Worm (Caenorhabditis elegans): ENCODE data around the gene pstk-1.

Gene pstk-1

ce11 chrIII:12437020-12437419, 29.4 kb upstream of the pstk-1 start (continued):
- TF ChIP-seq rec-8 (tag; optimal IDR thresholded peaks at IDR 0.05) = no peak
- no peak for TF ChIP-seq ztf-22 (GFP tag; optimal IDR thresholded peaks at IDR 0.05)
- TF ChIP-seq lir-1 (GFP tag; conservative IDR thresholded peaks at IDR 0.05) = no peak
- TF ChIP-seq ZK185.1 (tag; optimal IDR thresholded peaks at IDR 0.05; ENCODE audit: poor library complexity, severe bottlenecking) = no peak

- TF ChIP-seq T07F8.4 (tag; optimal IDR thresholded peaks at IDR 0.05) (no peak), D2030.7 (GFP tag; IDR thresholded peaks at IDR 0.05) (no peak), zfh-2 (GFP tag; conservative IDR thresholded peaks at IDR 0.05) (peak; percentile 53; the same call in 1 of the 2 replicates), egrh-3 (GFP tag; IDR thresholded peaks at IDR 0.05) (peak; percentile 64; the same call in 1 of the 2 replicates), cebp-2 (GFP tag; IDR thresholded peaks at IDR 0.05) (no peak), F37B4.10 (GFP tag; IDR thresholded peaks at IDR 0.05) (no peak), chd-7 (tag; optimal IDR thresholded peaks at IDR 0.05) (no peak), gei-17 (GFP tag; optimal IDR thresholded peaks at IDR 0.05) (no peak)
Measured at ce11 chrIII:12439056-12439455, 27.4 kb upstream of the pstk-1 start.

DNA sequence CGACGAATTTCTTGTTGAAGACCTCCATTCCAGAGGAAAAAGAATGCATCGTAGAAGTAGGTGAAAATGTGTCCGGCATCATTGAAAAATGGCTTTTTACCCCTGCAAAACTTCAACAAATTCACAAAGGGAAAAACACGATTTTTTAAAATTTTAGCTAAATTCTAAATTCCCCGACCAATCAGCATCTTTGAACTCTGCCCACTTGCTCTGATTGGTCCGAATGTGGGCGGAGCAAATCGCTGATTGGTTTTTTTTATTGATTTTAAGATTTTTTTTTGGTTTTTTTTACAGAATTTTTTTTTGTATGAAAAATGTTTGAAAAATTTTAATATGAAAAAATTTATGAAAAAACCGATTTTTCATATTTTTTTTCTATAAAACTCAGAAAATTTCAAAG, 22.5 kb upstream of the pstk-1 start:
- TF ChIP-seq nfyb-1 (GFP tag; IDR thresholded peaks at IDR 0.05) = no peak
- TF ChIP-seq gei-17 (GFP tag; optimal IDR thresholded peaks at IDR 0.05) = no peak
- TF ChIP-seq attf-3 (GFP tag; conservative IDR thresholded peaks at IDR 0.05) = no peak

- TF ChIP-seq chd-7 (tag; optimal IDR thresholded peaks at IDR 0.05) (no peak), nhr-80 (tag; optimal IDR thresholded peaks at IDR 0.05) (peak; percentile 67)
Measured at ce11 chrIII:12445223-12445622, 21.2 kb upstream of the pstk-1 start.

ce11 chrIII:12445991-12446502, 20.4 kb upstream of the pstk-1 start, which contains the start of gene Y49E10.18:
Gene Y49E10.18 (minus strand): TSS chrIII:12446106.
- TF ChIP-seq ccch-3 (GFP tag; optimal IDR thresholded peaks at IDR 0.05) (no peak), nhr-80 (tag; optimal IDR thresholded peaks at IDR 0.05) (peak; percentile 36)

- TF ChIP-seq F57A8.1 (GFP tag; optimal IDR thresholded peaks at IDR 0.05) = no peak
- TF ChIP-seq atf-7 (tag; optimal IDR thresholded peaks at IDR 0.05) = no peak
- no peak for TF ChIP-seq pha-4 (tag; optimal IDR thresholded peaks at IDR 0.05)
- peak; percentile 83 for TF ChIP-seq mcd-1 (GFP tag; IDR thresholded peaks at IDR 0.05)
- TF ChIP-seq zfh-2 (GFP tag; conservative IDR thresholded peaks at IDR 0.05) = peak; percentile 52; the same call in 1 of the 2 replicates
- 0 out of 2 replicates have a peak, but pooled peaks have one; percentile 32 for TF ChIP-seq Y67H2A.10 (GFP tag; conservative IDR thresholded peaks at IDR 0.05)
- no peak for TF ChIP-seq him-1 (tag; optimal IDR thresholded peaks at IDR 0.05)
- TF ChIP-seq ztf-3 (GFP tag; optimal IDR thresholded peaks at IDR 0.05) = no peak
- peak; percentile 82 for TF ChIP-seq madf-8 (GFP tag; conservative IDR thresholded peaks at IDR 0.05)
- TF ChIP-seq ceh-58 (GFP tag; IDR thresholded peaks at IDR 0.05) = no peak
- no peak for TF ChIP-seq attf-3 (GFP tag; conservative IDR thresholded peaks at IDR 0.05)
- TF ChIP-seq B0336.3 (GFP tag; IDR thresholded peaks at IDR 0.05) = peak; percentile 62
- peak; percentile 57 for TF ChIP-seq tbp1 (GFP tag; optimal IDR thresholded peaks at IDR 0.05)
- TF ChIP-seq Y95B8A.8 (GFP tag; IDR thresholded peaks at IDR 0.05) = peak; percentile 73; the same call in 1 of the 2 replicates
- TF ChIP-seq lin-35 (GFP tag; optimal IDR thresholded peaks at IDR 0.05) = peak in 2 of 3 experiments; percentile 30 to 65
- TF ChIP-seq cebp-1 (GFP tag; IDR thresholded peaks at IDR 0.05) = no peak
- TF ChIP-seq cebp-1 (tag; optimal IDR thresholded peaks at IDR 0.05) = peak; percentile 68
- TF ChIP-seq F33H1.4 (GFP tag; IDR thresholded peaks at IDR 0.05) = peak; percentile 94
- TF ChIP-seq lag-1 (GFP tag; IDR thresholded peaks at IDR 0.05) = no peak
- no peak for TF ChIP-seq repo-1 (tag; optimal IDR thresholded peaks at IDR 0.05)
- peak; percentile 56 for TF ChIP-seq snpc-1.1 (tag; optimal IDR thresholded peaks at IDR 0.05; ENCODE audit: insufficient read depth)
- TF ChIP-seq ceh-100 (GFP tag; IDR thresholded peaks at IDR 0.05) = peak; percentile 65; the same call in 1 of the 2 replicates
- TF ChIP-seq tlf-1 (GFP tag; optimal IDR thresholded peaks at IDR 0.05) = peak; percentile 76
- peak; percentile 93 for TF ChIP-seq madf-6 (GFP tag; IDR thresholded peaks at IDR 0.05)
- TF ChIP-seq sptf-2 (GFP tag; optimal IDR thresholded peaks at IDR 0.05) = no peak
Measured at ce11 chrIII:12453315-12453714, 13.1 kb upstream of the pstk-1 start, which contains the start of gene ani-1. Gene ani-1 (minus strand): TSS chrIII:12453375.
